Fruit fly (Drosophila melanogaster) whole organism, pupa: Measurements from ENCODE around the gene CG15546.

Source experiments
- CG10348 ChIP-seq: fragments of 200-800 bp; sonication (Bioruptor generic); IDR thresholded peaks from 2 replicates; pipeline ENCODE4 v1.3.6; 2022; ENCODE audit warnings: missing biosample characterization, missing genetic modification characterization
- CG12605 ChIP-seq: fragments of 200-800 bp; sonication (Bioruptor generic); IDR thresholded peaks from 2 replicates; pipeline ENCODE4 v1.3.6; 2022; ENCODE audit warnings: missing biosample characterization, missing genetic modification characterization
- CG13204 ChIP-seq: fragments of 200-800 bp; sonication (Bioruptor generic); optimal IDR thresholded peaks from 2 replicates; lab custom pipeline; 2018; ENCODE audit warnings: missing biosample characterization, mild to moderate bottlenecking, missing genetic modification characterization, moderate library complexity
- CG14655 ChIP-seq: fragments of 200-800 bp; sonication (Bioruptor generic); optimal IDR thresholded peaks from 3 replicates; lab custom pipeline; 2017; ENCODE audit warnings: mild to moderate bottlenecking, missing biosample characterization, missing genetic modification reagents, missing genetic modification characterization
- CG15710 ChIP-seq: fragments of 200-800 bp; sonication (Bioruptor generic); optimal IDR thresholded peaks from 2 replicates; lab custom pipeline; 2018; ENCODE audit warnings: missing biosample characterization, mild to moderate bottlenecking, missing genetic modification characterization, moderate library complexity
- CG17806 ChIP-seq: fragments of 200-800 bp; sonication (Bioruptor generic); optimal IDR thresholded peaks from 2 replicates; lab custom pipeline; 2018; ENCODE audit warnings: missing biosample characterization, mild to moderate bottlenecking, missing genetic modification characterization, moderate library complexity
- CG32121 ChIP-seq: fragments of 200-800 bp; sonication (Bioruptor generic); IDR thresholded peaks from 2 replicates; pipeline ENCODE4 v1.3.6; 2022; ENCODE audit warnings: missing biosample characterization, missing genetic modification characterization
- CG34367 ChIP-seq: fragments of 200-800 bp; sonication (Bioruptor generic); optimal IDR thresholded peaks from 2 replicates; lab custom pipeline; 2018; ENCODE audit warnings: missing biosample characterization, mild to moderate bottlenecking, missing genetic modification characterization
- CG4496 ChIP-seq: fragments of 200-800 bp; sonication (Bioruptor generic); IDR thresholded peaks from 3 replicates; pipeline ENCODE4 v1.3.6; 2022; ENCODE audit warnings: missing biosample characterization, missing genetic modification characterization
- CG8159 ChIP-seq: fragments of 200-800 bp; sonication (Bioruptor generic); optimal IDR thresholded peaks from 3 replicates; lab custom pipeline; 2018; ENCODE audit warnings: missing biosample characterization, mild to moderate bottlenecking, missing genetic modification characterization, moderate library complexity
- CG8301 ChIP-seq: fragments of 200-800 bp; sonication (Bioruptor generic); optimal IDR thresholded peaks from 2 replicates; lab custom pipeline; 2018; ENCODE audit warnings: missing biosample characterization, mild to moderate bottlenecking, missing genetic modification characterization
- CG9948 ChIP-seq: fragments of 200-800 bp; sonication (Bioruptor generic); optimal IDR thresholded peaks from 2 replicates; lab custom pipeline; 2018; ENCODE audit warnings: missing biosample characterization, mild to moderate bottlenecking, missing genetic modification characterization, moderate library complexity
- D1 ChIP-seq: fragments of 200-800 bp; sonication (Bioruptor generic); optimal IDR thresholded peaks from 2 replicates; lab custom pipeline; 2018; ENCODE audit warnings: missing biosample characterization, mild to moderate bottlenecking, missing genetic modification characterization, moderate library complexity
- EcR ChIP-seq: fragments of 200-800 bp; sonication (Bioruptor generic); optimal IDR thresholded peaks from 3 replicates; lab custom pipeline; 2019; ENCODE audit warnings: missing biosample characterization, missing genetic modification characterization, mild to moderate bottlenecking, moderate library complexity, missing genetic modification reagents
- Ets98B ChIP-seq: fragments of 200-800 bp; sonication (Bioruptor generic); IDR thresholded peaks from 2 replicates; pipeline ENCODE4 v1.3.6; 2022; ENCODE audit warnings: missing biosample characterization, missing genetic modification characterization
- Pif1A ChIP-seq: fragments of 200-800 bp; sonication (Bioruptor generic); optimal IDR thresholded peaks from 3 replicates; lab custom pipeline; 2016; ENCODE audit warnings: missing biosample characterization, missing genetic modification characterization
- Pif1B ChIP-seq: fragments of 200-800 bp; sonication (Bioruptor generic); optimal IDR thresholded peaks from 3 replicates; lab custom pipeline; 2016; ENCODE audit warnings: missing biosample characterization, missing genetic modification characterization
- Snoo ChIP-seq: fragments of 200-800 bp; sonication (Bioruptor generic); optimal IDR thresholded peaks from 3 replicates; lab custom pipeline; 2017; ENCODE audit warnings: missing biosample characterization, mild to moderate bottlenecking, missing genetic modification characterization, inconsistent platforms
- fd96Ca ChIP-seq: fragments of 200-800 bp; sonication (Bioruptor generic); IDR thresholded peaks from 3 replicates; pipeline ENCODE4 v1.3.6; 2022; ENCODE audit warnings: missing biosample characterization, missing genetic modification characterization
- gl ChIP-seq: fragments of 200-800 bp; sonication (Bioruptor generic); optimal IDR thresholded peaks from 2 replicates; lab custom pipeline; 2018; ENCODE audit warnings: missing biosample characterization, mild to moderate bottlenecking, missing genetic modification characterization
- rn ChIP-seq: fragments of 200-800 bp; sonication (Bioruptor generic); IDR thresholded peaks from 2 replicates; pipeline ENCODE4 v1.3.6; 2022; ENCODE audit warnings: missing biosample characterization, missing genetic modification characterization

The CG15546 gene

dm6 chr3R:30859901-30860560 lies 16.0 kb downstream of the CG15546 start:
- TF ChIP-seq CG14655 (GFP tag; lab: Kevin White, UChicago) (no peak), CG12605 (GFP tag; lab: Robert Waterston, UW) (no peak), CG32121 (GFP tag; lab: Robert Waterston, UW) (no peak), CG4496 (GFP tag; lab: Robert Waterston, UW) (no peak), CG8159 (tag; lab: Kevin White, UChicago) (peak; percentile 12), Ets98B (GFP tag; lab: Robert Waterston, UW) (no peak), fd96Ca (no peak), Pif1A (GFP tag; lab: Kevin White, UChicago) (peak; percentile 2), rn (GFP tag; lab: Robert Waterston, UW) (no peak)
- TF ChIP-seq, all 21 proteins: peak for 2

DNA sequence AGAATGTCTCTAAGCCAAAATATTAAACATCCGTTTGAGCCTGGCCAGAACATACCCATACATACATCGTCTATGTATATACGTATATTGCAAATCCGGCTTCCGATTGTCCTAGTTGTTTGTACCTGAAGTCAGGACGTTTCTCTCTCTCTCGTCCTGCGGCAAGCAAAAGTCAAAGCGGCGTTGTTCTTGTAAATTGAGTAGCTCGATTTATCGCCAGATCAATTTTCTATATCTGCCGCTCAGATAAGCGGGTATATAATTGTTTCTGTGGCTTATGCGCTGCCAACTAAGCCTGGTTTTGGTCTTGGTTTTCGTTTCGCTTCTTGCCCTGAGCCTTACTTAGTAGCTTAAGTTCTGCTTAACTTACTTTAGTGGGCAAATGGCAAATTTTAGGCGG lies 19.4 kb downstream of the CG15546 start:
- no peak for TF ChIP-seq EcR (GFP tag; lab: Kevin White, UChicago)
- TF ChIP-seq rn (GFP tag; lab: Robert Waterston, UW), result no peak
- no peak for TF ChIP-seq CG9948 (tag; lab: Kevin White, UChicago)
- no peak for TF ChIP-seq CG32121 (GFP tag; lab: Robert Waterston, UW)
- no peak for TF ChIP-seq CG10348 (GFP tag; lab: Robert Waterston, UW)
- no peak for TF ChIP-seq CG4496 (GFP tag; lab: Robert Waterston, UW)
- TF ChIP-seq CG17806 (tag; lab: Kevin White, UChicago), result no peak
- TF ChIP-seq CG12605 (GFP tag; lab: Robert Waterston, UW), result no peak
- no peak for TF ChIP-seq CG34367 (tag; lab: Kevin White, UChicago)
- no peak for TF ChIP-seq CG8301
- TF ChIP-seq Ets98B (GFP tag; lab: Robert Waterston, UW), result no peak
- no peak for TF ChIP-seq fd96Ca
- no peak for TF ChIP-seq Pif1B (GFP tag; lab: Kevin White, UChicago)
- no peak for TF ChIP-seq D1 (tag; lab: Kevin White, UChicago)

DNA sequence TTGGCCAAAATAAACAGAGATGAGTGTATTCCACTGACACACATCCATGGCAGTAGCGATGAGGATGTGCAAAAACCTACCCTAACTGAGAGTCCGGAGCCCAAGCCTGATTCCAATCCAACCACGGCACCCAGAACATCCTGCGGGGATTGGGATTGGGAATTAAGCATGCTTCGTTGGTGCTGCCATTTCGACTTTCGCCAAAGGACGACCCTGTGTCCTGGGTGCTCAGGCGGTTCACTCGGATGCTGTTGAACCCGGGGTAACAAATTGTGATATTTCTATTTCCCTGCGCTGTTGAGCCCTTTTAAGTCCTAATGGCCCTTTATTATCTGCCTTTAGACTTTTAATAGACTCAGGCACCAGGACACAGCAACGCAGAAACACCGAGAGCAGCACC lies 20.8 kb downstream of the CG15546 start:
- TF ChIP-seq CG32121 (GFP tag; lab: Robert Waterston, UW), result no peak
- TF ChIP-seq CG10348 (GFP tag; lab: Robert Waterston, UW), result no peak
- no peak for TF ChIP-seq Pif1A (GFP tag; lab: Kevin White, UChicago)
- no peak for TF ChIP-seq CG4496 (GFP tag; lab: Robert Waterston, UW)
- no peak for TF ChIP-seq rn (GFP tag; lab: Robert Waterston, UW)
- TF ChIP-seq CG12605 (GFP tag; lab: Robert Waterston, UW), result no peak
- TF ChIP-seq CG15710 (tag; lab: Kevin White, UChicago), result no peak

- TF ChIP-seq CG10348 (GFP tag; lab: Robert Waterston, UW) (no peak), rn (GFP tag; lab: Robert Waterston, UW) (no peak), CG32121 (GFP tag; lab: Robert Waterston, UW) (no peak), fd96Ca (no peak), gl (no peak), CG8159 (tag; lab: Kevin White, UChicago) (no peak), CG34367 (tag; lab: Kevin White, UChicago) (no peak), CG13204 (GFP tag; lab: Kevin White, UChicago) (no peak)
Observed at dm6 chr3R:30851843-30852365, 24.1 kb downstream of the CG15546 start, which contains the start of gene tll. tll (plus strand) TSS chr3R:30852315.

dm6 chr3R:30850460-30850859 lies 25.5 kb downstream of the CG15546 start:
- TF ChIP-seq CG8301 (no peak), EcR (GFP tag; lab: Kevin White, UChicago) (no peak), Pif1A (GFP tag; lab: Kevin White, UChicago) (no peak), rn (GFP tag; lab: Robert Waterston, UW) (no peak), CG15710 (tag; lab: Kevin White, UChicago) (no peak), Ets98B (GFP tag; lab: Robert Waterston, UW) (no peak)

DNA sequence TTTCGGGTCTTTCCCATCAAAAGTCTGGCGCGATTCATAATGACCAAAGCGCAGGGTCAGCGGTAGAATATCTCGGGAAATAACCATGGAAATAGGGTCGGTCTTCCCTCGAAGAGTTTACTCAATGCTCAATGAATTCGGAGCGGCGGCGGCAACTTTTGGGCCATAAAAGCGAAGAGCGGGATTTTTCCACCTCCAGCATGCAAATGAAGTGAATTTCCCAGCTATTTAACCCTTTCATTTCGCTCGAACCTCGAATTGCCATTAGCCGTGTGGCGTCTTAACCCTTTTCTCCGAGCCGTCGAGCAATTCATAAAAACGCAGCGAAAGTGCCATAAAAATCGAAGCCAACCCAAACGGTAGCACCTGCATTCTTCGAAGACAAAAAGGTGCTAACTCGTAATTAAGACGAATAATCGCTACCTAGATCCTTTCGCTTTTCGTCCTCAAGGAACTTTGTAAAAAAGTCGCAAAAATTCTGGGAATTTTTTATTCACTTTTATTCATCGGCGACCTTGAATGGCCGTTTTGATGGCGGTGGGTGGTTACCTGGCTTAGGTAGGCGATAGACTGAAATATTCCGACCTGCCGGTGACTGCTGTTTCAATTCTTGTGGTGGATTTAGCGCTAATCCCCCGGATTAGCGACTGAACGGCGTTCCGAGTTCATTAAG lies 26.4 kb downstream of the CG15546 start:
- no peak for TF ChIP-seq Snoo (tag; lab: Kevin White, UChicago)
- TF ChIP-seq fd96Ca, result no peak
- TF ChIP-seq EcR (GFP tag; lab: Kevin White, UChicago), result no peak
- TF ChIP-seq gl, result no peak
- no peak for TF ChIP-seq CG10348 (GFP tag; lab: Robert Waterston, UW)
- no peak for TF ChIP-seq CG34367 (tag; lab: Kevin White, UChicago)
- no peak for TF ChIP-seq CG15710 (tag; lab: Kevin White, UChicago)
- no peak for TF ChIP-seq CG32121 (GFP tag; lab: Robert Waterston, UW)
- TF ChIP-seq CG13204 (GFP tag; lab: Kevin White, UChicago), result no peak
- TF ChIP-seq CG9948 (tag; lab: Kevin White, UChicago), result no peak
- TF ChIP-seq CG12605 (GFP tag; lab: Robert Waterston, UW), result no peak
- TF ChIP-seq Pif1A (GFP tag; lab: Kevin White, UChicago), result no peak
- TF ChIP-seq CG14655 (GFP tag; lab: Kevin White, UChicago), result no peak
- no peak for TF ChIP-seq CG4496 (GFP tag; lab: Robert Waterston, UW)
- no peak for TF ChIP-seq D1 (tag; lab: Kevin White, UChicago)
- TF ChIP-seq CG17806 (tag; lab: Kevin White, UChicago), result no peak
- no peak for TF ChIP-seq CG8301
